Fruit fly (Drosophila melanogaster) whole organism, pupa: Measurements from ENCODE around the gene CG5280.

Experiments
- CG12605 ChIP-seq: fragments of 200-800 bp; sonication (Bioruptor generic); IDR thresholded peaks from 2 replicates; pipeline ENCODE4 v1.3.6; 2022; ENCODE audit warnings: missing biosample characterization, missing genetic modification characterization
- CG14655 ChIP-seq: fragments of 200-800 bp; sonication (Bioruptor generic); optimal IDR thresholded peaks from 3 replicates; lab custom pipeline; 2017; ENCODE audit warnings: mild to moderate bottlenecking, missing biosample characterization, missing genetic modification reagents, missing genetic modification characterization
- CG15710 ChIP-seq: fragments of 200-800 bp; sonication (Bioruptor generic); optimal IDR thresholded peaks from 2 replicates; lab custom pipeline; 2018; ENCODE audit warnings: missing biosample characterization, mild to moderate bottlenecking, missing genetic modification characterization, moderate library complexity
- D1 ChIP-seq: fragments of 200-800 bp; sonication (Bioruptor generic); optimal IDR thresholded peaks from 2 replicates; lab custom pipeline; 2018; ENCODE audit warnings: missing biosample characterization, mild to moderate bottlenecking, missing genetic modification characterization, moderate library complexity
- EcR ChIP-seq: fragments of 200-800 bp; sonication (Bioruptor generic); optimal IDR thresholded peaks from 3 replicates; lab custom pipeline; 2019; ENCODE audit warnings: missing biosample characterization, missing genetic modification characterization, mild to moderate bottlenecking, moderate library complexity, missing genetic modification reagents
- Pif1A ChIP-seq: fragments of 200-800 bp; sonication (Bioruptor generic); optimal IDR thresholded peaks from 3 replicates; lab custom pipeline; 2016; ENCODE audit warnings: missing biosample characterization, missing genetic modification characterization
- Snoo ChIP-seq: fragments of 200-800 bp; sonication (Bioruptor generic); optimal IDR thresholded peaks from 3 replicates; lab custom pipeline; 2017; ENCODE audit warnings: missing biosample characterization, mild to moderate bottlenecking, missing genetic modification characterization, inconsistent platforms
- fd96Ca ChIP-seq: fragments of 200-800 bp; sonication (Bioruptor generic); IDR thresholded peaks from 3 replicates; pipeline ENCODE4 v1.3.6; 2022; ENCODE audit warnings: missing biosample characterization, missing genetic modification characterization

- TF ChIP-seq CG12605 (GFP tag; lab: Robert Waterston, UW), result no peak
- TF ChIP-seq CG15710 (tag; lab: Kevin White, UChicago), result no peak
- no peak for TF ChIP-seq CG14655 (GFP tag; lab: Kevin White, UChicago)
- no peak for TF ChIP-seq Snoo (tag; lab: Kevin White, UChicago)
- TF ChIP-seq EcR (GFP tag; lab: Kevin White, UChicago), result no peak
- no peak for TF ChIP-seq D1 (tag; lab: Kevin White, UChicago)
- TF ChIP-seq fd96Ca (GFP tag; lab: Robert Waterston, UW), result no peak
- no peak for TF ChIP-seq Pif1A (GFP tag; lab: Kevin White, UChicago)
Observed at dm6 chr3L:9039189-9039588, 49.2 kb upstream of the CG5280 start.
